Fruit fly (Drosophila melanogaster) whole organism, embryonic: Measurements from ENCODE around the gene CG10064.

Experiments
- Adf1 ChIP-seq: fragments of 200-800 bp; sonication (Bioruptor generic); IDR thresholded peaks from 2 replicates; pipeline ENCODE4 v1.3.6; 2022; ENCODE audit warnings: missing biosample characterization, missing genetic modification characterization
- CG10565 ChIP-seq: fragments of 200-800 bp; sonication (Bioruptor generic); optimal IDR thresholded peaks from 3 replicates; lab custom pipeline; 2016; ENCODE audit warnings: missing biosample characterization, mild to moderate bottlenecking, missing genetic modification characterization
- CG11560 ChIP-seq: fragments of 200-800 bp; sonication (Bioruptor generic); IDR thresholded peaks from 3 replicates; pipeline ENCODE4 v1.3.6; 2022; ENCODE audit warnings: missing biosample characterization, missing genetic modification characterization
- CG13123 ChIP-seq: fragments of 200-800 bp; sonication (Bioruptor generic); optimal IDR thresholded peaks from 2 replicates; lab custom pipeline; 2016; ENCODE audit warnings: missing biosample characterization, missing genetic modification characterization
- CG2202 ChIP-seq: fragments of 200-800 bp; sonication (Bioruptor generic); optimal IDR thresholded peaks from 2 replicates; lab custom pipeline; 2018; ENCODE audit warnings: missing biosample characterization, mild to moderate bottlenecking, missing genetic modification characterization
- Ets65A ChIP-seq: fragments of 200-800 bp; sonication (Bioruptor generic); peaks from one replicate; lab custom pipeline; 2016; ENCODE audit warnings: missing biosample characterization, missing genetic modification characterization
- br ChIP-seq: fragments of >200 bp; optimal IDR thresholded peaks from 2 replicates; lab custom pipeline; 2017
- danr ChIP-seq: fragments of 200-800 bp; sonication (Bioruptor generic); IDR thresholded peaks from 2 replicates; pipeline ENCODE4 v1.3.6; 2022; ENCODE audit warnings: missing biosample characterization, missing genetic modification characterization
- kay ChIP-seq: fragments of 200-800 bp; sonication (Bioruptor generic); optimal IDR thresholded peaks from 2 replicates; lab custom pipeline; 2016; ENCODE audit warnings: missing biosample characterization, missing genetic modification characterization
- tna ChIP-seq: fragments of 200-800 bp; sonication (Bioruptor generic); IDR thresholded peaks from 2 replicates; pipeline ENCODE4 v1.3.6; 2022; ENCODE audit warnings: missing biosample characterization, missing genetic modification characterization; ENCODE audit not compliant: partially characterized antibody

dm6 chr3L:6978757-6979386, 11.2 kb upstream of the CG10064 start:
- TF ChIP-seq CG11560 (no peak), kay (no peak), Ets65A (GFP tag; lab: Kevin White, UChicago) (no peak), CG2202 (no peak), Adf1 (GFP tag; lab: Robert Waterston, UW) (no peak), tna (GFP tag; lab: Robert Waterston, UW) (no peak), CG13123 (GFP tag; lab: Kevin White, UChicago) (no peak), br (lab: Kevin White, UChicago) (no peak), danr (GFP tag; lab: Robert Waterston, UW) (no peak), CG10565 (GFP tag; lab: Kevin White, UChicago) (no peak)
